Worm (Caenorhabditis elegans) whole organism, L1 larva: ENCODE measurements around the gene lact-4.

Experiments
- C16A3.4 ChIP-seq: fragments of 150-350 bp; optimal IDR thresholded peaks from 2 replicates; lab custom pipeline; 2014; ENCODE audit warnings: missing biosample characterization, missing genetic modification characterization
- C34B4.2 ChIP-seq: sonication (generic microtip); optimal IDR thresholded peaks from 2 replicates; lab custom pipeline; 2017; ENCODE audit warnings: mild to moderate bottlenecking, missing genetic modification characterization, missing compliant biosample characterization
- Y116A8C.19 ChIP-seq: sonication (generic microtip); optimal IDR thresholded peaks from 2 replicates; lab custom pipeline; 2016; ENCODE audit warnings: missing compliant biosample characterization, missing genetic modification characterization, borderline replicate concordance
- aha-1 ChIP-seq: fragments of 150-350 bp; optimal IDR thresholded peaks from 2 replicates; lab custom pipeline; 2014; ENCODE audit warnings: missing biosample characterization, missing genetic modification characterization
- aly-2 ChIP-seq: fragments of 150-350 bp; optimal IDR thresholded peaks from 2 replicates; lab custom pipeline; 2014; ENCODE audit warnings: missing biosample characterization, missing genetic modification characterization
- ceh-82 ChIP-seq, 3 experiments: fragments of 150-350 bp in 1 of 3; sonication (generic microtip) in 2 of 3; optimal IDR thresholded peaks; 2 replicates each; lab custom pipeline; 2014 to 2017; ENCODE audit warnings: missing biosample characterization in 3 of 3, missing genetic modification characterization in 3 of 3
- ces-1 ChIP-seq: fragments of 150-350 bp; optimal IDR thresholded peaks from 2 replicates; lab custom pipeline; 2014; ENCODE audit warnings: missing biosample characterization, missing genetic modification reagents, missing genetic modification characterization
- dsc-1 ChIP-seq: sonication (generic microtip); optimal IDR thresholded peaks from 2 replicates; lab custom pipeline; 2016; ENCODE audit warnings: mild to moderate bottlenecking, missing genetic modification characterization, missing compliant biosample characterization
- efl-1 ChIP-seq, 4 experiments: fragments of 150-350 bp; optimal IDR thresholded peaks in 3 of 4; peaks in 1 of 4; 1 replicate in 1 of 4; 2 replicates in 3 of 4; lab custom pipeline; 2014; ENCODE audit warnings: missing biosample characterization in 2 of 4, missing genetic modification characterization in 2 of 4, missing genetic modification reagents in 2 of 4
- egl-27 ChIP-seq, 2 experiments: fragments of 150-350 bp in 1 of 2; sonication (generic microtip); optimal IDR thresholded peaks; 3 replicates each; lab custom pipeline; 2017 to 2018; ENCODE audit warnings: missing biosample characterization in 2 of 2, missing genetic modification characterization in 2 of 2, missing genetic modification reagents in 2 of 2
- elt-2 ChIP-seq: sonication (generic microtip); optimal IDR thresholded peaks from 2 replicates; lab custom pipeline; 2016; ENCODE audit warnings: missing genetic modification characterization, mild to moderate bottlenecking, inconsistent platforms, missing compliant biosample characterization, missing genetic modification reagents
- elt-3 ChIP-seq, 6 experiments: fragments of 150-350 bp in 1 of 6; sonication (generic microtip); optimal IDR thresholded peaks; 2 replicates each; lab custom pipeline; 2017 to 2018; ENCODE audit warnings: missing biosample characterization in 6 of 6, missing genetic modification characterization in 6 of 6, inconsistent platforms in 1 of 6
- fkh-10 ChIP-seq: sonication (generic microtip); optimal IDR thresholded peaks from 2 replicates; lab custom pipeline; 2017; ENCODE audit warnings: missing biosample characterization, missing genetic modification reagents, missing genetic modification characterization
- fkh-4 ChIP-seq: sonication (generic microtip); optimal IDR thresholded peaks from 2 replicates; lab custom pipeline; 2016; ENCODE audit warnings: missing compliant biosample characterization, missing genetic modification characterization, borderline replicate concordance
- fkh-8 ChIP-seq: sonication (generic microtip); optimal IDR thresholded peaks from 2 replicates; lab custom pipeline; 2016; ENCODE audit warnings: mild to moderate bottlenecking, missing genetic modification characterization, missing compliant biosample characterization
- grh-1 ChIP-seq: fragments of 200-800 bp; sonication (Bioruptor generic); IDR thresholded peaks from 2 replicates; pipeline ENCODE4 v1.3.6; 2022; ENCODE audit warnings: missing genetic modification reagents, missing genetic modification characterization, missing compliant biosample characterization
- hlh-4 ChIP-seq: sonication (generic microtip); optimal IDR thresholded peaks from 2 replicates; lab custom pipeline; 2016; ENCODE audit warnings: mild to moderate bottlenecking, missing genetic modification characterization, missing compliant biosample characterization
- hpl-2 ChIP-seq: fragments of 150-350 bp; optimal IDR thresholded peaks from 2 replicates; lab custom pipeline; 2014; ENCODE audit warnings: missing biosample characterization, missing genetic modification reagents, missing genetic modification characterization
- irx-1 ChIP-seq: sonication (generic microtip); optimal IDR thresholded peaks from 2 replicates; lab custom pipeline; 2016; ENCODE audit warnings: missing genetic modification characterization, missing compliant biosample characterization
- jun-1 ChIP-seq: fragments of 150-350 bp; optimal IDR thresholded peaks from 2 replicates; lab custom pipeline; 2014; ENCODE audit warnings: missing biosample characterization, missing genetic modification reagents, missing genetic modification characterization
- lin-13 ChIP-seq: fragments of 150-350 bp; optimal IDR thresholded peaks from 2 replicates; lab custom pipeline; 2014; ENCODE audit warnings: missing biosample characterization, missing genetic modification reagents, missing genetic modification characterization
- lin-35 ChIP-seq, 2 experiments: fragments of 150-350 bp; optimal IDR thresholded peaks; 2 replicates each; lab custom pipeline; 2014; ENCODE audit warnings: missing biosample characterization in 2 of 2, missing genetic modification characterization in 2 of 2, missing genetic modification reagents in 2 of 2
- mab-9 ChIP-seq: fragments of 200-800 bp; sonication (Bioruptor generic); IDR thresholded peaks from 2 replicates; pipeline ENCODE4 v1.3.6; 2022; ENCODE audit warnings: missing genetic modification reagents, missing genetic modification characterization, missing compliant biosample characterization
- mep-1 ChIP-seq: fragments of 150-350 bp; optimal IDR thresholded peaks from 2 replicates; lab custom pipeline; 2014; ENCODE audit warnings: missing biosample characterization, missing genetic modification characterization
- nhr-12 ChIP-seq: sonication (generic microtip); optimal IDR thresholded peaks from 2 replicates; lab custom pipeline; 2017; ENCODE audit warnings: missing biosample characterization, missing genetic modification characterization
- nhr-19 ChIP-seq: fragments of 200-800 bp; sonication (Bioruptor generic); conservative IDR thresholded peaks from 2 replicates; pipeline ENCODE4 v1.3.6; 2022; ENCODE audit warnings: missing genetic modification characterization, missing compliant biosample characterization
- nhr-85 ChIP-seq: sonication (generic microtip); peaks from one replicate; lab custom pipeline; 2016; ENCODE audit warnings: missing genetic modification characterization, inconsistent platforms, missing compliant biosample characterization
- nhr-90 ChIP-seq: sonication (generic microtip); optimal IDR thresholded peaks from 2 replicates; lab custom pipeline; 2016; ENCODE audit warnings: mild to moderate bottlenecking, missing genetic modification characterization, missing compliant biosample characterization; ENCODE audit not compliant: poor library complexity
- pax-3 ChIP-seq: fragments of 200-800 bp; sonication (Bioruptor generic); optimal IDR thresholded peaks from 2 replicates; lab custom pipeline; 2018; ENCODE audit warnings: mild to moderate bottlenecking, missing genetic modification characterization, moderate library complexity, missing compliant biosample characterization
- pqm-1 ChIP-seq: sonication (generic microtip); optimal IDR thresholded peaks from 3 replicates; lab custom pipeline; 2017; ENCODE audit warnings: missing biosample characterization, missing genetic modification characterization
- rnt-1 ChIP-seq: sonication (generic microtip); optimal IDR thresholded peaks from 2 replicates; lab custom pipeline; 2016; ENCODE audit warnings: mild to moderate bottlenecking, missing genetic modification characterization, moderate library complexity, missing compliant biosample characterization
- skn-1 ChIP-seq: fragments of 150-350 bp; optimal IDR thresholded peaks from 2 replicates; lab custom pipeline; 2014; ENCODE audit warnings: missing biosample characterization, missing genetic modification characterization
- snpc-4 ChIP-seq: fragments of 150-350 bp; optimal IDR thresholded peaks from 2 replicates; lab custom pipeline; 2014; ENCODE audit warnings: missing biosample characterization, missing genetic modification characterization
- snu-23 ChIP-seq: sonication (generic microtip); optimal IDR thresholded peaks from 2 replicates; lab custom pipeline; 2016; ENCODE audit warnings: missing genetic modification characterization, missing compliant biosample characterization
- sox-4 ChIP-seq: sonication (generic microtip); optimal IDR thresholded peaks from 2 replicates; lab custom pipeline; 2016; ENCODE audit warnings: missing genetic modification characterization, missing compliant biosample characterization
- unc-130 ChIP-seq: fragments of 150-350 bp; optimal IDR thresholded peaks from 2 replicates; lab custom pipeline; 2017; ENCODE audit warnings: missing biosample characterization, missing genetic modification characterization, inconsistent platforms
- unc-30 ChIP-seq: sonication (generic microtip); optimal IDR thresholded peaks from 2 replicates; lab custom pipeline; 2017; ENCODE audit warnings: missing biosample characterization, missing genetic modification characterization
- unc-86 ChIP-seq: sonication (generic microtip); optimal IDR thresholded peaks from 2 replicates; lab custom pipeline; 2016; ENCODE audit warnings: missing genetic modification characterization, missing compliant biosample characterization
- vab-15 ChIP-seq: sonication (generic microtip); optimal IDR thresholded peaks from 2 replicates; lab custom pipeline; 2017; ENCODE audit warnings: missing genotype, mild to moderate bottlenecking, missing genetic modification characterization, missing compliant biosample characterization
- xbp-1 ChIP-seq: sonication (generic microtip); optimal IDR thresholded peaks from 2 replicates; lab custom pipeline; 2016; ENCODE audit warnings: missing genetic modification characterization, missing compliant biosample characterization
- zag-1 ChIP-seq: fragments of 150-350 bp; optimal IDR thresholded peaks from 2 replicates; lab custom pipeline; 2014; ENCODE audit warnings: missing biosample characterization, missing genetic modification characterization
- zip-4 ChIP-seq: fragments of 200-800 bp; sonication (Bioruptor generic); optimal IDR thresholded peaks from 2 replicates; lab custom pipeline; 2018; ENCODE audit warnings: mild to moderate bottlenecking, missing genetic modification characterization, moderate library complexity, missing compliant biosample characterization
- ztf-11 ChIP-seq, 2 experiments: sonication (generic microtip); optimal IDR thresholded peaks; 2 replicates each; lab custom pipeline; 2016 to 2017; ENCODE audit warnings: missing genetic modification characterization in 2 of 2, missing biosample characterization in 1 of 2, missing compliant biosample characterization in 1 of 2

Gene lact-4

DNA sequence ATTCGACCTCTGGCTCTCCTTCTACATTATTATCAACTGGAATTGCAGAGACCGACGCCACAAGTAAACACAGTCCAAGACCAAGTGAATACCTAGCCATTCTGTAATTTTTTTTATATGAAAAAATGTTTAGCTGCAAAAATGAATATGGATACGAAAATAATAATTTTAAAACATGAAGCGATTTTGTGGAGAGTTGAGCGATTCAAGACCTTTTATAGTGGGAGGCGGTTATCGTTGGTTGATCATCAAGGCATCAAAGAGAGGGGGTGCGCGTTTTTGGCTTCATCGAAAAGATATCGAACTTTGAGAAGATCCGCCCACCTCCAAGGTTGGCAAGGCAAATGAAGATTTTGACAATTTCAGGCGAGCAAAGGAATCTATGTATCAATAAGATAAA, 33.5 kb downstream of the lact-4 start, which contains the start of gene cut-3:
Gene cut-3, minus strand, starts transcription at position 101 of the 400 bp plus-strand sequence.
- TF ChIP-seq snu-23 (GFP tag; lab: Kevin White, UChicago) (no peak), egl-27 (tag; optimal IDR thresholded peaks at IDR 0.05; lab: Kevin White, UChicago) (no peak), zip-4 (GFP tag; lab: Kevin White, UChicago) (no peak), efl-1 (optimal IDR thresholded peaks at IDR 0.05; lab: Kevin White, UChicago) (no peak), efl-1 (GFP tag; optimal IDR thresholded peaks at IDR 0.05 in 1 of 2; lab: Kevin White, UChicago) (no peak), dsc-1 (tag; lab: Kevin White, UChicago) (no peak), ces-1 (no peak), C34B4.2 (no peak), hlh-4 (tag; lab: Kevin White, UChicago) (no peak), vab-15 (tag; lab: Kevin White, UChicago) (no peak), grh-1 (GFP tag; lab: Robert Waterston, UW) (no peak)

DNA sequence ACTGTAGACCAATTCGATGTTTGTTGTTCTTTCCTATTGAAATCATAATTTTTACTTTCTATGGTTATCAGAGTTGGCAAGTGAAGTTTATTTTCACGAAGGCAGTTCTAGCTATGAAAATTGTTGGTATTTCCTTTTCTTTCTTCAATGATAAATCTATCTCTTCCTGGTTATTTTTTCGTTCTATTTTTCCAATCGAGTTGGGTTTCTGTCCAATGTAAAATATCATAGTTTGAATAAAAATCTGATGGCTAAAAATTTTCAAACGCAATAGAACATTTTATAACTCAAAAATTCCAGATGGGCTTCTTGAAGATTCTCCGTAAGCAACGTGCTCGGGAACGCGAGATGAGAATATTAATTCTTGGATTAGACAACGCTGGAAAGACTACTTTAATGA, 36.3 kb downstream of the lact-4 start, which contains the start of gene evl-20:
Gene evl-20, plus strand, starts transcription at position 301 of the 400 bp plus-strand sequence.
- no peak for TF ChIP-seq xbp-1
- TF ChIP-seq jun-1 (tag; lab: Kevin White, UChicago): no peak

- TF ChIP-seq efl-1 (optimal IDR thresholded peaks at IDR 0.05; lab: Kevin White, UChicago) (no peak), efl-1 (GFP tag; optimal IDR thresholded peaks at IDR 0.05 in 1 of 2; lab: Kevin White, UChicago) (peak in 1 of 2 experiments; percentile 88), elt-3 (tag; optimal IDR thresholded peaks at IDR 0.05; lab: Kevin White, UChicago) (no peak), jun-1 (tag; lab: Kevin White, UChicago) (no peak), unc-30 (tag; lab: Kevin White, UChicago) (no peak), C34B4.2 (no peak), unc-86 (tag; lab: Kevin White, UChicago) (no peak)
Measured at ce11 chrII:8442717-8443223, 37.5 kb downstream of the lact-4 start, which contains the start of gene eif-3.G. Gene eif-3.G, plus strand, starts transcription at chrII:8442767.

ce11 chrII:8442176-8442575, 38.1 kb downstream of the lact-4 start:
- TF ChIP-seq egl-27 (tag; optimal IDR thresholded peaks at IDR 0.05; lab: Kevin White, UChicago) (no peak), ztf-11 (tag; optimal IDR thresholded peaks at IDR 0.05; lab: Kevin White, UChicago) (no peak), Y116A8C.19 (no peak), dsc-1 (tag; lab: Kevin White, UChicago) (no peak), aly-2 (tag; lab: Kevin White, UChicago) (no peak), vab-15 (tag; lab: Kevin White, UChicago) (no peak), C34B4.2 (no peak), unc-86 (tag; lab: Kevin White, UChicago) (no peak), elt-2 (no peak), nhr-19 (GFP tag; lab: Robert Waterston, UW) (peak; percentile 31), efl-1 (optimal IDR thresholded peaks at IDR 0.05; lab: Kevin White, UChicago) (peak; percentile 50 to 61), efl-1 (GFP tag; optimal IDR thresholded peaks at IDR 0.05 in 1 of 2; lab: Kevin White, UChicago) (peak; percentile 56 to 88), nhr-12 (tag; lab: Kevin White, UChicago) (no peak), lin-35 (GFP tag; optimal IDR thresholded peaks at IDR 0.05; lab: Kevin White, UChicago) (peak; percentile 45 to 67), pqm-1 (tag; lab: Kevin White, UChicago) (no peak), sox-4 (no peak), fkh-4 (tag; lab: Kevin White, UChicago) (no peak), irx-1 (tag; lab: Kevin White, UChicago) (peak; percentile 15), fkh-8 (no peak), unc-130 (tag; lab: Kevin White, UChicago) (peak; percentile 35), ces-1 (no peak), nhr-85 (tag; lab: Kevin White, UChicago) (peak; percentile 82), snpc-4 (peak; percentile 24), zag-1 (tag; lab: Kevin White, UChicago) (no peak), lin-13 (GFP tag; lab: Kevin White, UChicago) (peak; percentile 8), ceh-82 (tag; optimal IDR thresholded peaks at IDR 0.05; lab: Kevin White, UChicago) (peak; percentile 14 to 56 (median 37)), hpl-2 (GFP tag; lab: Kevin White, UChicago) (no peak), skn-1 (tag; lab: Kevin White, UChicago) (peak; percentile 9), rnt-1 (tag; lab: Kevin White, UChicago) (peak; percentile 30), C16A3.4 (tag; lab: Kevin White, UChicago) (peak; percentile 2), pax-3 (tag; lab: Kevin White, UChicago) (no peak), hlh-4 (tag; lab: Kevin White, UChicago) (no peak), mep-1 (tag; lab: Kevin White, UChicago) (peak; percentile 65), nhr-90 (tag; lab: Kevin White, UChicago) (peak; percentile 42), aha-1 (tag; lab: Kevin White, UChicago) (no peak), mab-9 (no peak), fkh-10 (no peak), unc-30 (tag; lab: Kevin White, UChicago) (no peak)
